Fruit fly (Drosophila melanogaster): Measurements from ENCODE around the gene Hsc20.
A peak's percentile ranks its signal among the peaks of the same experiment; 100 is the strongest.

The Hsc20 gene

dm6 chr3L:16228659-16229205 lies 4.2 kb upstream of the Hsc20 start, which contains the start of gene Tmx3 (continued):
- TF ChIP-seq CG17186 (GFP tag; optimal IDR thresholded peaks at IDR 0.05) (peak; percentile 11), Fer1 (GFP tag; optimal IDR thresholded peaks at IDR 0.05) (no peak), CG11398 (GFP tag; optimal IDR thresholded peaks at IDR 0.05) (no peak), CG13424 (tag; optimal IDR thresholded peaks at IDR 0.05) (peak; percentile 92), knrl (GFP tag; IDR thresholded peaks at IDR 0.05; ENCODE audit: partially characterized antibody) (no peak; the same call in 2 of the 3 replicates), CG2678 (tag; optimal IDR thresholded peaks at IDR 0.05) (peak; percentile 92), gcm (GFP tag; optimal IDR thresholded peaks at IDR 0.05) (peak; percentile 67), croc (GFP tag; conservative IDR thresholded peaks at IDR 0.05) (peak; percentile 80), CG17612 (GFP tag; IDR thresholded peaks at IDR 0.05) (no peak; the same call in 1 of the 2 replicates), lilli (GFP tag; optimal IDR thresholded peaks at IDR 0.05) (peak; percentile 82), CG12104 (GFP tag; optimal IDR thresholded peaks at IDR 0.05) (peak; percentile 76), Taf1 (GFP tag; IDR thresholded peaks at IDR 0.05) (peak; percentile 79), CG13624 (GFP tag; optimal IDR thresholded peaks at IDR 0.05) (peak; percentile 56), lov (optimal IDR thresholded peaks at IDR 0.05) (no peak), lov (GFP tag; IDR thresholded peaks at IDR 0.05) (peak; percentile 73; the same call in 1 of the 3 replicates), Nf-YA (GFP tag; IDR thresholded peaks at IDR 0.05) (peak; percentile 81), CG11695 (GFP tag; IDR thresholded peaks at IDR 0.05) (peak; percentile 88), CG6791 (GFP tag; IDR thresholded peaks at IDR 0.05; ENCODE audit: partially characterized antibody) (no peak), tx (GFP tag; optimal IDR thresholded peaks at IDR 0.05) (peak; percentile 22), sc (optimal IDR thresholded peaks at IDR 0.05) (no peak), sc (GFP tag; optimal IDR thresholded peaks at IDR 0.05) (peak; percentile 74), gt (GFP tag; IDR thresholded peaks at IDR 0.05) (peak; percentile 80), Nf-YC (tag; optimal IDR thresholded peaks at IDR 0.05) (peak; percentile 3), az2 (GFP tag; optimal IDR thresholded peaks at IDR 0.05) (peak; percentile 89), CG18619 (GFP tag; optimal IDR thresholded peaks at IDR 0.05) (peak; percentile 84), kay (GFP tag; optimal IDR thresholded peaks at IDR 0.05) (peak; percentile 76), zen (tag; optimal IDR thresholded peaks at IDR 0.05) (peak; percentile 89), twi (tag; optimal IDR thresholded peaks at IDR 0.05) (no peak), dan (GFP tag; IDR thresholded peaks at IDR 0.05) (no peak), CG16779 (GFP tag; IDR thresholded peaks at IDR 0.05) (peak; percentile 80), CG4424 (GFP tag; optimal IDR thresholded peaks at IDR 0.05) (peak; percentile 87), CG11247 (GFP tag; IDR thresholded peaks at IDR 0.05) (peak; percentile 95), CG10543 (GFP tag; optimal IDR thresholded peaks at IDR 0.05) (no peak), da (GFP tag; optimal IDR thresholded peaks at IDR 0.05) (no peak), hth (optimal IDR thresholded peaks at IDR 0.05) (no peak), CG12744 (GFP tag; optimal IDR thresholded peaks at IDR 0.05) (peak; percentile 27), CkIIα-i1 (GFP tag; IDR thresholded peaks at IDR 0.05) (no peak), Jarid2 (GFP tag; optimal IDR thresholded peaks at IDR 0.05) (no peak), CG9727 (GFP tag; optimal IDR thresholded peaks at IDR 0.05) (peak; percentile 82), CG11696 (GFP tag; IDR thresholded peaks at IDR 0.05) (no peak), Dref (GFP tag; IDR thresholded peaks at IDR 0.05) (no peak), luna (GFP tag; optimal IDR thresholded peaks at IDR 0.05) (no peak), CG30431 (GFP tag; optimal IDR thresholded peaks at IDR 0.05) (peak; percentile 66), MESR4 (GFP tag; optimal IDR thresholded peaks at IDR 0.05) (no peak), cato (GFP tag; optimal IDR thresholded peaks at IDR 0.05; ENCODE audit: borderline replicate concordance) (peak; percentile 73), CG9437 (GFP tag; optimal IDR thresholded peaks at IDR 0.05) (peak; percentile 74), CG3163 (GFP tag; optimal IDR thresholded peaks at IDR 0.05) (peak; percentile 19), sima (GFP tag; optimal IDR thresholded peaks at IDR 0.05) (no peak), run (tag; optimal IDR thresholded peaks at IDR 0.05) (peak; percentile 30), pnt (GFP tag; optimal IDR thresholded peaks at IDR 0.05) (peak; percentile 55), pum (GFP tag; optimal IDR thresholded peaks at IDR 0.05) (peak; percentile 55), her (GFP tag; optimal IDR thresholded peaks at IDR 0.05) (peak; percentile 9)

All from whole organism, embryonic.